Fruit fly (Drosophila melanogaster): ENCODE measurements around the gene Ufl1.

DNA sequence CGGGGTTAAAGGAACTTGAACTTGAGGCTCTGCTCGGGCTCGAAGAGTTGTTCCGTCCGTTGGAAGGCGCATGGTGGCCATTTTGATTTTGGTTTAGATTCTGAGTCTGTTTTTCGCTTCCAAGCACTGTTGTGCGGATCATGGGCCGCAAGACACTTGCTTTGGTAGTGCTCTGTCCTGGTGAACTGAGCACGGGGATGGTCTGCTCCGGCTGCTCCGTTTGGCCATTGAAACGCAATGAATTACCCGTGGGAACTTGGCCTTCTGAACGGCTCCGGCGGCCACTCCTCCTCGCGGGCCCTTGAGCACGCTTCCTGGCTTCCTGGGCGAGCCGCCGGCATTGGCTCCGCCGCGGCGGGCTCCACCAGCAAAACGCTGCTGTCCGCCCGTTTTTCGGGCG lies 5.5 kb upstream of the Ufl1 start:
- TF ChIP-seq Blimp-1 (GFP tag; optimal IDR thresholded peaks at IDR 0.05) (no peak), Hr4 (GFP tag; optimal IDR thresholded peaks at IDR 0.05) (no peak), OdsH (GFP tag; optimal IDR thresholded peaks at IDR 0.05) (no peak), CG9139 (GFP tag; optimal IDR thresholded peaks at IDR 0.05) (no peak), Sox15 (GFP tag; optimal IDR thresholded peaks at IDR 0.05) (no peak), CG32006 (GFP tag; optimal IDR thresholded peaks at IDR 0.05) (no peak), Hr39 (GFP tag; optimal IDR thresholded peaks at IDR 0.05) (no peak), eg (GFP tag; IDR thresholded peaks at IDR 0.05) (no peak), net (GFP tag; optimal IDR thresholded peaks at IDR 0.05) (no peak)

All from whole organism, prepupa.